Worm (Caenorhabditis elegans) whole organism, mixed stage, embryonic: ENCODE data around the gene srh-241.

Experiments
- blmp-1 ChIP-seq: fragments of 150-350 bp; optimal IDR thresholded peaks from 2 replicates; lab custom pipeline; 2014; ENCODE audit warnings: missing biosample characterization, missing genetic modification characterization
- ceh-83 ChIP-seq: fragments of 200-800 bp; sonication (Bioruptor generic); optimal IDR thresholded peaks from 2 replicates; lab custom pipeline; 2018; ENCODE audit warnings: mild to moderate bottlenecking, missing genetic modification characterization, missing compliant biosample characterization
- ces-1 ChIP-seq: fragments of 150-350 bp; optimal IDR thresholded peaks from 2 replicates; lab custom pipeline; 2014; ENCODE audit warnings: missing biosample characterization, missing genetic modification reagents, missing genetic modification characterization
- elt-1 ChIP-seq: sonication (generic microtip); optimal IDR thresholded peaks from 2 replicates; lab custom pipeline; 2017; ENCODE audit warnings: missing genetic modification characterization, mild to moderate bottlenecking, missing compliant biosample characterization, antibody characterized with exemption, moderate library complexity, borderline replicate concordance; ENCODE audit not compliant: insufficient read depth
- lin-13 ChIP-seq: fragments of 150-350 bp; optimal IDR thresholded peaks from 2 replicates; lab custom pipeline; 2014; ENCODE audit warnings: missing biosample characterization, missing genetic modification characterization
- lsy-2 ChIP-seq: fragments of 150-350 bp; optimal IDR thresholded peaks from 2 replicates; lab custom pipeline; 2014; ENCODE audit warnings: missing biosample characterization, missing genetic modification characterization
- mab-5 ChIP-seq: fragments of 150-350 bp; optimal IDR thresholded peaks from 2 replicates; lab custom pipeline; 2014; ENCODE audit warnings: missing biosample characterization, missing genetic modification characterization
- mep-1 ChIP-seq: fragments of 150-350 bp; optimal IDR thresholded peaks from 2 replicates; lab custom pipeline; 2017; ENCODE audit warnings: missing biosample characterization, missing genetic modification reagents, missing genetic modification characterization, inconsistent platforms
- pha-4 ChIP-seq: fragments of 150-350 bp; optimal IDR thresholded peaks from 2 replicates; lab custom pipeline; 2018; ENCODE audit warnings: missing biosample characterization, missing genetic modification reagents, missing genetic modification characterization
- sem-2 ChIP-seq: fragments of 200-800 bp; sonication (Bioruptor generic); optimal IDR thresholded peaks from 2 replicates; lab custom pipeline; 2018; ENCODE audit warnings: mild to moderate bottlenecking, missing genetic modification characterization, missing compliant biosample characterization
- sptf-1 ChIP-seq: sonication (generic microtip); optimal IDR thresholded peaks from 2 replicates; lab custom pipeline; 2017; ENCODE audit warnings: mild to moderate bottlenecking, missing genetic modification characterization, moderate library complexity, missing compliant biosample characterization
- unc-120 ChIP-seq: sonication (generic microtip); optimal IDR thresholded peaks from 2 replicates; lab custom pipeline; 2017; ENCODE audit warnings: missing genetic modification characterization, missing compliant biosample characterization; ENCODE audit not compliant: poor library complexity, severe bottlenecking
- unc-62 ChIP-seq: fragments of 150-350 bp; optimal IDR thresholded peaks from 2 replicates; lab custom pipeline; 2014; ENCODE audit warnings: missing biosample characterization, missing genetic modification reagents, missing genetic modification characterization
- ztf-11 ChIP-seq: fragments of 150-350 bp; optimal IDR thresholded peaks from 2 replicates; lab custom pipeline; 2014; ENCODE audit warnings: missing biosample characterization, missing genetic modification characterization

ce11 chrV:2830817-2831216 lies 38.6 kb downstream of the srh-241 start, which contains the start of gene srw-2:
- TF ChIP-seq sptf-1 (tag; lab: Kevin White, UChicago) (no peak), ztf-11 (tag; lab: Kevin White, UChicago) (no peak), pha-4 (tag; lab: Kevin White, UChicago) (no peak), mep-1 (no peak), lsy-2 (no peak), ceh-83 (GFP tag; lab: Kevin White, UChicago) (no peak), unc-120 (tag; lab: Kevin White, UChicago) (no peak), blmp-1 (tag; lab: Kevin White, UChicago) (no peak), mab-5 (no peak), unc-62 (GFP tag; lab: Kevin White, UChicago) (no peak), ces-1 (GFP tag; lab: Kevin White, UChicago) (no peak), elt-1 (tag; lab: Kevin White, UChicago) (no peak), lin-13 (no peak), sem-2 (GFP tag; lab: Kevin White, UChicago) (no peak)
